Fruit fly (Drosophila melanogaster) whole organism, embryonic: ENCODE data around the gene eEF1delta.
A peak's percentile ranks its signal among the peaks of the same experiment; 100 is the strongest.

Source experiments
- Adf1 ChIP-seq: fragments of 200-800 bp; sonication (Bioruptor generic); IDR thresholded peaks from 2 replicates; pipeline ENCODE4 v1.3.6; 2022; ENCODE audit warnings: missing biosample characterization, missing genetic modification characterization
- Aef1 ChIP-seq: fragments of 200-800 bp; sonication (Bioruptor generic); IDR thresholded peaks from 3 replicates; pipeline ENCODE4 v1.3.6; 2022; ENCODE audit warnings: missing biosample characterization, missing genetic modification characterization
- Asciz ChIP-seq: fragments of 200-800 bp; sonication (Bioruptor generic); optimal IDR thresholded peaks from 2 replicates; lab custom pipeline; 2017; ENCODE audit warnings: missing biosample characterization, mild to moderate bottlenecking, missing genetic modification characterization, missing genetic modification reagents
- Awh ChIP-seq: fragments of 200-800 bp; sonication (Bioruptor generic); IDR thresholded peaks from 2 replicates; pipeline ENCODE4, ENCODE4 v1.3.6; 2022; ENCODE audit warnings: missing biosample characterization, missing genetic modification characterization
- CG12236 ChIP-seq: fragments of 200-800 bp; sonication (Bioruptor generic); optimal IDR thresholded peaks from 2 replicates; lab custom pipeline; 2016; ENCODE audit warnings: missing biosample characterization, missing genetic modification characterization
- CG12769 ChIP-seq: fragments of 200-800 bp; sonication (Bioruptor generic); optimal IDR thresholded peaks from 2 replicates; lab custom pipeline; 2019; ENCODE audit warnings: missing biosample characterization, mild to moderate bottlenecking, missing genetic modification characterization, moderate library complexity
- CG14050 ChIP-seq: fragments of 200-800 bp; sonication (Bioruptor generic); IDR thresholded peaks from 3 replicates; pipeline ENCODE4 v1.3.6; 2022; ENCODE audit warnings: missing biosample characterization, missing genetic modification characterization
- CG15696 ChIP-seq: fragments of 200-800 bp; sonication (Bioruptor generic); optimal IDR thresholded peaks from 2 replicates; lab custom pipeline; 2019; ENCODE audit warnings: missing biosample characterization, mild to moderate bottlenecking, missing genetic modification characterization, moderate library complexity
- CG17385 ChIP-seq: fragments of 200-800 bp; sonication (Bioruptor generic); optimal IDR thresholded peaks from 3 replicates; lab custom pipeline; 2018; ENCODE audit warnings: missing biosample characterization, mild to moderate bottlenecking, missing genetic modification characterization
- CG32532 ChIP-seq: fragments of 200-800 bp; sonication (Bioruptor generic); IDR thresholded peaks from 2 replicates; pipeline ENCODE4 v1.3.6; 2022; ENCODE audit warnings: missing biosample characterization, missing genetic modification characterization
- CG33557 ChIP-seq: fragments of 200-800 bp; sonication (Bioruptor generic); optimal IDR thresholded peaks from 2 replicates; lab custom pipeline; 2019; ENCODE audit warnings: missing biosample characterization, mild to moderate bottlenecking, missing genetic modification characterization, moderate library complexity
- CG34422 ChIP-seq: fragments of 200-800 bp; sonication (Bioruptor generic); IDR thresholded peaks from 3 replicates; pipeline ENCODE4 v1.3.6; 2022; ENCODE audit warnings: missing biosample characterization, missing genetic modification characterization
- CG4424 ChIP-seq: fragments of 200-800 bp; sonication (Bioruptor generic); optimal IDR thresholded peaks from 3 replicates; lab custom pipeline; 2016; ENCODE audit warnings: missing biosample characterization, missing genetic modification characterization
- CG5180 ChIP-seq: fragments of 200-800 bp; sonication (Bioruptor generic); optimal IDR thresholded peaks from 3 replicates; lab custom pipeline; 2017; ENCODE audit warnings: missing biosample characterization, missing genetic modification characterization, mild to moderate bottlenecking, moderate library complexity, missing genetic modification reagents
- CG5953 ChIP-seq: fragments of 200-800 bp; sonication (Bioruptor generic); IDR thresholded peaks from 2 replicates; pipeline ENCODE4 v1.3.6; 2022; ENCODE audit warnings: missing biosample characterization, missing genetic modification characterization
- CG7987 ChIP-seq: fragments of 200-800 bp; sonication (Bioruptor generic); optimal IDR thresholded peaks from 2 replicates; lab custom pipeline; 2018; ENCODE audit warnings: missing biosample characterization, mild to moderate bottlenecking, missing genetic modification characterization, moderate library complexity
- CG8924 ChIP-seq: fragments of 200-800 bp; optimal IDR thresholded peaks from 3 replicates; lab custom pipeline; 2019; ENCODE audit warnings: missing biosample characterization, mild to moderate bottlenecking, missing genetic modification characterization, moderate library complexity
- CG8944 ChIP-seq: fragments of 200-800 bp; sonication (Bioruptor generic); optimal IDR thresholded peaks from 3 replicates; lab custom pipeline; 2016; ENCODE audit warnings: missing biosample characterization, missing genetic modification characterization
- CoRest ChIP-seq: fragments of 200-800 bp; sonication (Bioruptor generic); optimal IDR thresholded peaks from 3 replicates; lab custom pipeline; 2018; ENCODE audit warnings: missing biosample characterization, mild to moderate bottlenecking, missing genetic modification characterization, moderate library complexity
- Ets97D ChIP-seq: fragments of 200-800 bp; sonication (Bioruptor generic); optimal IDR thresholded peaks from 3 replicates; lab custom pipeline; 2016; ENCODE audit warnings: missing biosample characterization, missing genetic modification characterization
- Fer3 ChIP-seq: fragments of 200-800 bp; sonication (Bioruptor generic); optimal IDR thresholded peaks from 2 replicates; lab custom pipeline; 2018; ENCODE audit warnings: missing biosample characterization, mild to moderate bottlenecking, missing genetic modification characterization, moderate library complexity
- HLHmδ ChIP-seq: fragments of 200-800 bp; sonication (Bioruptor generic); optimal IDR thresholded peaks from 2 replicates; lab custom pipeline; 2018; ENCODE audit warnings: missing biosample characterization, mild to moderate bottlenecking, missing genetic modification characterization, moderate library complexity
- Hey ChIP-seq: fragments of 200-800 bp; sonication (Bioruptor generic); optimal IDR thresholded peaks from 3 replicates; lab custom pipeline; 2018; ENCODE audit warnings: missing biosample characterization, mild to moderate bottlenecking, missing genetic modification characterization
- Hr3 ChIP-seq: fragments of 200-800 bp; sonication (Bioruptor generic); optimal IDR thresholded peaks from 3 replicates; lab custom pipeline; 2016; ENCODE audit warnings: missing biosample characterization, missing genetic modification characterization
- Mrtf ChIP-seq: fragments of 200-800 bp; sonication (Bioruptor generic); IDR thresholded peaks from 3 replicates; pipeline ENCODE4 v1.3.6; 2022; ENCODE audit warnings: missing biosample characterization, missing genetic modification characterization
- Neu2 ChIP-seq: fragments of 200-800 bp; sonication (Bioruptor generic); optimal IDR thresholded peaks from 3 replicates; lab custom pipeline; 2016; ENCODE audit warnings: missing biosample characterization, missing genetic modification characterization, borderline replicate concordance
- Poxn ChIP-seq: fragments of 200-800 bp; sonication (Bioruptor generic); IDR thresholded peaks from 2 replicates; pipeline ENCODE4 v1.3.6; 2022; ENCODE audit warnings: missing biosample characterization, missing genetic modification characterization
- Rfx ChIP-seq: fragments of 200-800 bp; sonication (Bioruptor generic); IDR thresholded peaks from 2 replicates; pipeline ENCODE4 v1.3.6; 2022; ENCODE audit warnings: missing biosample characterization, missing genetic modification characterization
- Sox100B ChIP-seq: fragments of 200-800 bp; sonication (Bioruptor generic); optimal IDR thresholded peaks from 3 replicates; lab custom pipeline; 2018; ENCODE audit warnings: missing biosample characterization, mild to moderate bottlenecking, missing genetic modification characterization
- Stat92E ChIP-seq, 3 experiments: fragments of >200 bp in 2 of 3; fragments of 200-800 bp in 1 of 3; sonication (Bioruptor generic) in 1 of 3; optimal IDR thresholded peaks; 2 replicates each; lab custom pipeline; 2017 to 2019; ENCODE audit warnings: missing biosample characterization in 3 of 3, missing genetic modification characterization in 3 of 3, mild to moderate bottlenecking in 1 of 3, moderate library complexity in 1 of 3
- ab ChIP-seq: fragments of 200-800 bp; sonication (Bioruptor generic); optimal IDR thresholded peaks from 2 replicates; lab custom pipeline; 2016; ENCODE audit warnings: missing biosample characterization, missing genetic modification characterization
- ase ChIP-seq: fragments of 200-800 bp; sonication (Bioruptor generic); IDR thresholded peaks from 3 replicates; pipeline ENCODE4 v1.3.6; 2022; ENCODE audit warnings: missing biosample characterization, missing genetic modification characterization
- ato ChIP-seq: fragments of 200-800 bp; sonication (Bioruptor generic); IDR thresholded peaks from 2 replicates; pipeline ENCODE4 v1.3.6; 2022; ENCODE audit warnings: missing biosample characterization, missing genetic modification characterization; ENCODE audit not compliant: partially characterized antibody
- btn ChIP-seq: fragments of 200-800 bp; sonication (Bioruptor generic); optimal IDR thresholded peaks from 2 replicates; lab custom pipeline; 2016; ENCODE audit warnings: missing biosample characterization, missing genetic modification characterization
- crol ChIP-seq: fragments of 200-800 bp; sonication (Bioruptor generic); IDR thresholded peaks from 2 replicates; pipeline ENCODE4 v1.3.6; 2022; ENCODE audit warnings: missing biosample characterization, missing genetic modification characterization
- exex ChIP-seq: fragments of 200-800 bp; sonication (Bioruptor generic); optimal IDR thresholded peaks from 4 replicates; lab custom pipeline; 2018; ENCODE audit warnings: missing biosample characterization, mild to moderate bottlenecking, missing genetic modification characterization, moderate library complexity
- gcm ChIP-seq: fragments of 200-800 bp; sonication (Bioruptor generic); optimal IDR thresholded peaks from 2 replicates; lab custom pipeline; 2019; ENCODE audit warnings: missing biosample characterization, mild to moderate bottlenecking, missing genetic modification characterization, moderate library complexity
- grn ChIP-seq: fragments of 200-800 bp; sonication (Bioruptor generic); optimal IDR thresholded peaks from 3 replicates; lab custom pipeline; 2017; ENCODE audit warnings: missing biosample characterization, missing genetic modification characterization
- gro ChIP-seq: fragments of 200-800 bp; sonication (Bioruptor generic); optimal IDR thresholded peaks from 2 replicates; lab custom pipeline; 2016; ENCODE audit warnings: missing biosample characterization, missing genetic modification characterization
- jumu ChIP-seq: fragments of 200-800 bp; sonication (Bioruptor generic); optimal IDR thresholded peaks from 3 replicates; lab custom pipeline; 2016; ENCODE audit warnings: missing biosample characterization, missing genetic modification characterization
- kah ChIP-seq: fragments of 200-800 bp; sonication (Bioruptor generic); optimal IDR thresholded peaks from 2 replicates; lab custom pipeline; 2018; ENCODE audit warnings: missing biosample characterization, mild to moderate bottlenecking, missing genetic modification characterization
- oc ChIP-seq: fragments of 200-800 bp; sonication (Bioruptor generic); optimal IDR thresholded peaks from 2 replicates; lab custom pipeline; 2018; ENCODE audit warnings: missing biosample characterization, mild to moderate bottlenecking, missing genetic modification characterization, moderate library complexity
- psq ChIP-seq: fragments of 200-800 bp; sonication (Bioruptor generic); optimal IDR thresholded peaks from 2 replicates; lab custom pipeline; 2017; ENCODE audit warnings: missing biosample characterization, missing genetic modification characterization
- pum ChIP-seq: fragments of 200-800 bp; sonication (Bioruptor generic); optimal IDR thresholded peaks from 2 replicates; lab custom pipeline; 2016; ENCODE audit warnings: missing biosample characterization, missing genetic modification characterization
- sima ChIP-seq: fragments of 200-800 bp; sonication (Bioruptor generic); optimal IDR thresholded peaks from 2 replicates; lab custom pipeline; 2016; ENCODE audit warnings: missing biosample characterization, missing genetic modification characterization
- so ChIP-seq: fragments of 200-800 bp; sonication (Bioruptor generic); IDR thresholded peaks from 3 replicates; pipeline ENCODE4 v1.3.6; 2022; ENCODE audit warnings: missing biosample characterization, missing genetic modification characterization
- tio ChIP-seq: fragments of 200-800 bp; sonication (Bioruptor generic); optimal IDR thresholded peaks from 2 replicates; lab custom pipeline; 2017; ENCODE audit warnings: missing biosample characterization, missing genetic modification characterization, inconsistent platforms
- trem ChIP-seq: fragments of 200-800 bp; optimal IDR thresholded peaks from 3 replicates; lab custom pipeline; 2019; ENCODE audit warnings: missing biosample characterization, mild to moderate bottlenecking, missing genetic modification characterization, moderate library complexity
- unpg ChIP-seq: fragments of 200-800 bp; sonication (Bioruptor generic); optimal IDR thresholded peaks from 3 replicates; lab custom pipeline; 2018; ENCODE audit warnings: missing biosample characterization, mild to moderate bottlenecking, missing genetic modification characterization, moderate library complexity

The eEF1delta gene

DNA sequence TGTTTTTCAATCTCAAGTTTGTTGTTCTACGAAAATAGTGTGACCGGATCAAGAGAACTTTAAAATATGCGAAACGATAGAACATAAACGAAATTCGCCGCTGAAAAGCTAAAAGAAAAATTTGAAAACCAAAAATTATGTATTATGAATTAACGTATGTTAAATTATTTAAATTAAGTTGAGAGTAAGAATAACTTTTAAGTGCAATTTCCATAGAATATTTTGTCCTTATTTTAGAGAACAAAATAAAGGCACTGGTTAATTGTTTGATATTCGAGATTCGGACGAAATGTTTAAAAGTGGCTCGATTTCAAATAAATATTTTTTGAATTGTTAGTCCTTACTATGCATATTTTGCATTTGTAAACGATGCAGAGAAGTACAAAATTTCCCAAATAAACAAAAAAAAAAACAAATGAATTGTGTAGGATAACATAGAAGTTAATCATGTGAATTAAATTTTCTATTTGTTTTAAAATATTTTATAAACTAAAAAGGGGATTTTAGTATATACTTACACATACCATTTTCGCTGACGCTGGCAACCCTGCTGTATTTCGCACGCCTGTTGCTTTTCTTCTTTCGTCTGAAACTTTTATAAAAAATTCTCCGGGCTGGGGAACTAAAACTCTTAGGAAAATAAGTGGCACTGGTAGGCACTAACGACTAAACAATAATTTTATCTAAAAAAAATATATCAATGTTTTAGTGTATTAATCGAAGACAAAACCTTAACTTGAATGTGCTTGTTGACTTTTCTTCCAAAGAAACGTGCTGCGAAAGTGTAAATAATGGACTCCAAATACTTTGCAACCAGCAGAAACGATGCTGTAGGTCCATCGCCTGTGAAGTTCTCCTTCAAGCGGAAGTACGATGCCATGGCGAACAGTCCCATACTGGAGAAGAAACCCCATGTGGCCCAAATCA lies 21.4 kb upstream of the eEF1delta start, which contains the start of the genes CG5727 and ath (continued):
- no peak for TF ChIP-seq CG5953 (GFP tag; lab: Robert Waterston, UW)
- peak; percentile 25 for TF ChIP-seq Fer3 (tag; lab: Kevin White, UChicago)
- no peak for TF ChIP-seq CG14050 (GFP tag; lab: Robert Waterston, UW)
- TF ChIP-seq CG34422 (GFP tag; lab: Robert Waterston, UW) = no peak
- TF ChIP-seq CG15696 (tag; lab: Kevin White, UChicago) = peak; percentile 5
- TF ChIP-seq CoRest (tag; lab: Kevin White, UChicago) = no peak
- TF ChIP-seq CG4424 (GFP tag; lab: Kevin White, UChicago) = peak; percentile 34
- no peak for TF ChIP-seq gro (GFP tag; lab: Kevin White, UChicago)
- no peak for TF ChIP-seq tio
- TF ChIP-seq Mrtf (GFP tag; lab: Robert Waterston, UW) = no peak
- TF ChIP-seq CG7987 (GFP tag; lab: Kevin White, UChicago) = no peak
- no peak for TF ChIP-seq pum (GFP tag; lab: Kevin White, UChicago)
- no peak for TF ChIP-seq CG12769 (tag; lab: Kevin White, UChicago)
- no peak for TF ChIP-seq Adf1 (GFP tag; lab: Robert Waterston, UW)
- TF ChIP-seq Aef1 (GFP tag; lab: Robert Waterston, UW) = no peak
- no peak for TF ChIP-seq Neu2
- TF ChIP-seq unpg = no peak
- peak; percentile 88 for TF ChIP-seq kah
- TF ChIP-seq CG33557 (GFP tag; lab: Kevin White, UChicago) = peak; percentile 10
- no peak for TF ChIP-seq ato
- TF ChIP-seq btn (GFP tag; lab: Kevin White, UChicago) = no peak
- TF ChIP-seq Ets97D (GFP tag; lab: Kevin White, UChicago) = no peak
- no peak for TF ChIP-seq crol (GFP tag; lab: Robert Waterston, UW)
- TF ChIP-seq jumu (GFP tag; lab: Kevin White, UChicago) = no peak
- TF ChIP-seq psq (GFP tag; lab: Kevin White, UChicago) = no peak
- TF ChIP-seq gcm = no peak
- TF ChIP-seq ab = no peak
- TF ChIP-seq ase = no peak
- no peak for TF ChIP-seq sima
- TF ChIP-seq CG12236 (GFP tag; lab: Kevin White, UChicago) = no peak
- TF ChIP-seq Rfx (GFP tag; lab: Robert Waterston, UW) = 0 out of 2 replicates have a peak, but pooled peaks have one; percentile 25
- no peak for TF ChIP-seq oc (tag; lab: Kevin White, UChicago)
- TF ChIP-seq CG17385 = no peak
- peak; percentile 38; the same call in 1 of the 2 replicates for TF ChIP-seq Awh
- no peak for TF ChIP-seq Hey
- TF ChIP-seq Poxn = no peak
- TF ChIP-seq so (GFP tag; lab: Robert Waterston, UW) = peak; percentile 37; the same call in 1 of the 3 replicates
- no peak for TF ChIP-seq CG5180
- TF ChIP-seq HLHmδ (GFP tag; lab: Kevin White, UChicago) = no peak
- no peak for TF ChIP-seq CG8944 (GFP tag; lab: Kevin White, UChicago)
- TF ChIP-seq Hr3 = no peak
- TF ChIP-seq Sox100B (GFP tag; lab: Kevin White, UChicago) = peak; percentile 34
- TF ChIP-seq grn (GFP tag; lab: Kevin White, UChicago) = no peak
- TF ChIP-seq Stat92E (GFP tag; optimal IDR thresholded peaks at IDR 0.05; lab: Kevin White, UChicago) = no peak
- TF ChIP-seq Asciz = no peak
- no peak for TF ChIP-seq exex
- peak; percentile 16; the same call in 1 of the 2 replicates for TF ChIP-seq CG32532 (GFP tag; lab: Robert Waterston, UW)
- no peak for TF ChIP-seq trem (tag; lab: Kevin White, UChicago)
- TF ChIP-seq CG8924 (tag; lab: Kevin White, UChicago) = no peak
